Worm (Caenorhabditis elegans) whole organism, L1 larva: Measurements from ENCODE around the gene nkcc-1.

ENCODE experiments used
- ama-1 ChIP-seq: fragments of 150-350 bp; optimal IDR thresholded peaks from 2 replicates; lab custom pipeline; 2014
- blmp-1 ChIP-seq: fragments of 150-350 bp; optimal IDR thresholded peaks from 2 replicates; lab custom pipeline; 2014; ENCODE audit warnings: missing biosample characterization, missing genetic modification characterization
- ces-1 ChIP-seq: fragments of 150-350 bp; optimal IDR thresholded peaks from 2 replicates; lab custom pipeline; 2014; ENCODE audit warnings: missing biosample characterization, missing genetic modification reagents, missing genetic modification characterization
- hlh-4 ChIP-seq: sonication (generic microtip); optimal IDR thresholded peaks from 2 replicates; lab custom pipeline; 2016; ENCODE audit warnings: mild to moderate bottlenecking, missing genetic modification characterization, missing compliant biosample characterization
- lin-13 ChIP-seq: fragments of 150-350 bp; optimal IDR thresholded peaks from 2 replicates; lab custom pipeline; 2014; ENCODE audit warnings: missing biosample characterization, missing genetic modification reagents, missing genetic modification characterization
- nhr-77 ChIP-seq: fragments of 150-350 bp; optimal IDR thresholded peaks from 2 replicates; lab custom pipeline; 2014; ENCODE audit warnings: missing biosample characterization, missing genetic modification characterization

ce11 chrIV:14164109-14164508 lies 40.3 kb upstream of the nkcc-1 start:
- TF ChIP-seq blmp-1 (tag; lab: Kevin White, UChicago) (no peak), ama-1 (no peak), ces-1 (GFP tag; lab: Kevin White, UChicago) (no peak), nhr-77 (no peak), lin-13 (no peak), hlh-4 (tag; lab: Kevin White, UChicago) (no peak)
